Fruit fly (Drosophila melanogaster): ENCODE measurements around the gene Pli.

Pli gene

dm6 chr3R:23933684-23934575, 44.1 kb upstream of the Pli start, which contains the start of gene CG5854 (continued):
- TF ChIP-seq Stat92E (GFP tag; optimal IDR thresholded peaks at IDR 0.05) (peak in 1 of 3 experiments; percentile 74), CG18476 (GFP tag; optimal IDR thresholded peaks at IDR 0.05) (peak; percentile 52), hb (GFP tag; IDR thresholded peaks at IDR 0.05; ENCODE audit: partially characterized antibody) (no peak), aop (GFP tag; IDR thresholded peaks at IDR 0.05) (peak; percentile 50; the same call in 1 of the 2 replicates), ATbp (GFP tag; optimal IDR thresholded peaks at IDR 0.05) (peak; percentile 92), abd-A (tag; optimal IDR thresholded peaks at IDR 0.05) (no peak), CG30431 (GFP tag; optimal IDR thresholded peaks at IDR 0.05) (peak; percentile 76), slou (GFP tag; optimal IDR thresholded peaks at IDR 0.05) (no peak), CG12219 (GFP tag; optimal IDR thresholded peaks at IDR 0.05) (peak; percentile 84), CG17186 (GFP tag; optimal IDR thresholded peaks at IDR 0.05) (peak; percentile 11), CG16779 (GFP tag; IDR thresholded peaks at IDR 0.05) (no peak), unpg (GFP tag; optimal IDR thresholded peaks at IDR 0.05) (peak; percentile 87), CG31388 (GFP tag; optimal IDR thresholded peaks at IDR 0.05) (no peak), H2.0 (GFP tag; IDR thresholded peaks at IDR 0.05) (peak; percentile 76), wdn (GFP tag; IDR thresholded peaks at IDR 0.05) (peak; percentile 33; the same call in 1 of the 2 replicates), slbo (GFP tag; IDR thresholded peaks at IDR 0.05) (peak; percentile 65), CG12942 (GFP tag; optimal IDR thresholded peaks at IDR 0.05) (peak; percentile 50), Mes4 (GFP tag; optimal IDR thresholded peaks at IDR 0.05) (peak; percentile 73), twi (tag; optimal IDR thresholded peaks at IDR 0.05) (peak; percentile 15), Elba2 (GFP tag; optimal IDR thresholded peaks at IDR 0.05) (no peak), CG9876 (GFP tag; optimal IDR thresholded peaks at IDR 0.05) (peak; percentile 73), pum (GFP tag; optimal IDR thresholded peaks at IDR 0.05) (peak; percentile 64), CG8281 (tag; optimal IDR thresholded peaks at IDR 0.05) (peak; percentile 36), Usf (GFP tag; optimal IDR thresholded peaks at IDR 0.05) (peak; percentile 24), CG10959 (GFP tag; IDR thresholded peaks at IDR 0.05) (peak; percentile 42; the same call in 1 of the 2 replicates), CG9437 (GFP tag; optimal IDR thresholded peaks at IDR 0.05) (peak; percentile 49), unc-4 (GFP tag; IDR thresholded peaks at IDR 0.05; ENCODE audit: partially characterized antibody) (no peak), CG8089 (GFP tag; optimal IDR thresholded peaks at IDR 0.05) (peak; percentile 77), CG12236 (GFP tag; optimal IDR thresholded peaks at IDR 0.05) (peak; percentile 71), gce (GFP tag; IDR thresholded peaks at IDR 0.05) (peak; percentile 75), CG4424 (GFP tag; optimal IDR thresholded peaks at IDR 0.05) (peak; percentile 79), Max (GFP tag; optimal IDR thresholded peaks at IDR 0.05) (peak; percentile 24), MBD-R2 (GFP tag; IDR thresholded peaks at IDR 0.05) (peak; percentile 57; the same call in 1 of the 2 replicates), tio (GFP tag; optimal IDR thresholded peaks at IDR 0.05) (no peak), CG13287 (GFP tag; IDR thresholded peaks at IDR 0.05; ENCODE audit: partially characterized antibody) (peak; percentile 32; the same call in 1 of the 2 replicates), eve (GFP tag; optimal IDR thresholded peaks at IDR 0.05) (no peak), seq (GFP tag; IDR thresholded peaks at IDR 0.05) (peak; percentile 47; the same call in 1 of the 2 replicates), CG12299 (tag; optimal IDR thresholded peaks at IDR 0.05) (peak; percentile 27), Dip2 (GFP tag; IDR thresholded peaks at IDR 0.05) (no peak), CG4404 (GFP tag; IDR thresholded peaks at IDR 0.05) (peak; percentile 32; the same call in 1 of the 2 replicates), Oaz (GFP tag; IDR thresholded peaks at IDR 0.05) (no peak), kay (GFP tag; optimal IDR thresholded peaks at IDR 0.05) (no peak), eyg (GFP tag; optimal IDR thresholded peaks at IDR 0.05) (peak; percentile 35), caup (GFP tag; optimal IDR thresholded peaks at IDR 0.05; ENCODE audit: severe bottlenecking) (peak; percentile 70), gfzf (GFP tag; optimal IDR thresholded peaks at IDR 0.05) (peak; percentile 90), crp (GFP tag; optimal IDR thresholded peaks at IDR 0.05) (no peak), CG11085 (GFP tag; IDR thresholded peaks at IDR 0.05) (no peak), CG4282 (GFP tag; optimal IDR thresholded peaks at IDR 0.05) (peak; percentile 60)

Data from whole organism, embryonic.